Worm (Caenorhabditis elegans): ENCODE data around the gene ZK809.8.
A peak's percentile ranks its signal among the peaks of the same experiment; 100 is the strongest.

DNA sequence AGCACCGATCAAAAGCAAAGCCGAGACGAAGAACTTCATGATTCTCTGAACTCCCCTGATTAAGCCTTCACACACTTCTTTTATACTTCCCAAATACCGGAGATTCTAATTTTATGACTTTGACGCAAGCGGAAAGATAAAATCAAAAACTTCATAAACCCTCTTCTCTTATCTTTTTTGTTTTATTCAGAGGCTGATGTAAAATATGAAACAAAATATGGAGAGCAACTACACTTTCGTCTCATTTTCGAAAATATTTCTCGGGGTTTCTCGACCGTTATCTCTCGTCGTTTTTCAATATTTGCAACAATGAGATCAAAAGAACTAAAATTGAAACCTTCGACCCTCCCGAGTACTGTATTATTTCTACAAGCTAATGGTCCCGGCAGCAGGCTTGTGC, 25.8 kb downstream of the ZK809.8 start, which contains the start of gene lys-4:
- no peak for TF ChIP-seq ZK546.5 (tag; optimal IDR thresholded peaks at IDR 0.05)
- no peak for TF ChIP-seq nhr-25 (tag; optimal IDR thresholded peaks at IDR 0.05)
- TF ChIP-seq tbx-2 (tag; optimal IDR thresholded peaks at IDR 0.05), result no peak
- TF ChIP-seq fos-1 (tag; optimal IDR thresholded peaks at IDR 0.05), result no peak
- no peak for TF ChIP-seq eor-1 (tag; optimal IDR thresholded peaks at IDR 0.05)
- no peak for TF ChIP-seq unc-62 (GFP tag; optimal IDR thresholded peaks at IDR 0.05)
- TF ChIP-seq ztf-11 (tag; optimal IDR thresholded peaks at IDR 0.05), result no peak
- no peak for TF ChIP-seq daf-12 (tag; optimal IDR thresholded peaks at IDR 0.05)
- no peak for TF ChIP-seq nhr-76 (tag; optimal IDR thresholded peaks at IDR 0.05)
- TF ChIP-seq skn-1 (tag; optimal IDR thresholded peaks at IDR 0.05), result no peak
- no peak for TF ChIP-seq nhr-28 (tag; optimal IDR thresholded peaks at IDR 0.05)
- peak; percentile 75 for TF ChIP-seq pqm-1 (tag; optimal IDR thresholded peaks at IDR 0.05)
- TF ChIP-seq ceh-82 (tag; optimal IDR thresholded peaks at IDR 0.05), result no peak
- TF ChIP-seq zag-1 (tag; optimal IDR thresholded peaks at IDR 0.05), result no peak

All from whole organism, L3 larva.